Worm (Caenorhabditis elegans): Measurements from ENCODE around the gene T11F9.14.

The T11F9.14 gene

DNA sequence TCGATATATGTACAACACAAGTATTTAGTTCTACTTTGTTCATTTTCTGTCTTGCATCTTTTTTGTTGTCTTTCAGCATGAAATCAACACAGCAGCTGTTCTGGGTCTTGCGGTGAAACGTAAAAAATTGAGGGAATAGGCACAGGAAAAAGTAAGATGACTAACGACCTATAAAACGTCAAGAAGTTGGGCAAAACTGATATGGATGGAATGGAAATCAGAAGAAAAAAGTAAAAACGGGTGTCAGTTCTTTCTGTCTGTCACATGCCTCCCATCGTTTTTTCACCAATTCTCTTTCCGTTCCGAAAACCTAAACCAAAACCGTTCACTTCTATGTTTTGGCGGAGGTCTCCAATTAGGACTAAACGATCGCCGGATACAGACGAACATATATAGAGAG, 20.3 kb upstream of the T11F9.14 start:
- no peak for TF ChIP-seq pha-2 (tag; optimal IDR thresholded peaks at IDR 0.05)
- TF ChIP-seq syd-9 (tag; optimal IDR thresholded peaks at IDR 0.05), result no peak
- no peak for TF ChIP-seq gmeb-2 (tag; optimal IDR thresholded peaks at IDR 0.05)
- no peak for TF ChIP-seq hlh-13 (GFP tag; optimal IDR thresholded peaks at IDR 0.05)
- no peak for TF ChIP-seq dmd-4 (tag; optimal IDR thresholded peaks at IDR 0.05; ENCODE audit: borderline replicate concordance)
- TF ChIP-seq sdc-2 (tag; optimal IDR thresholded peaks at IDR 0.05), result no peak
- TF ChIP-seq ceh-6 (GFP tag; optimal IDR thresholded peaks at IDR 0.05), result no peak
- TF ChIP-seq mec-3 (tag; optimal IDR thresholded peaks at IDR 0.05; ENCODE audit: borderline replicate concordance), result no peak
- TF ChIP-seq pat-9 (tag; optimal IDR thresholded peaks at IDR 0.05), result no peak
- no peak for TF ChIP-seq dve-1 (tag; optimal IDR thresholded peaks at IDR 0.05)
- TF ChIP-seq ceh-2 (tag; optimal IDR thresholded peaks at IDR 0.05), result no peak
- TF ChIP-seq fax-1 (tag; optimal IDR thresholded peaks at IDR 0.05), result no peak
- no peak for TF ChIP-seq ceh-22 (tag; optimal IDR thresholded peaks at IDR 0.05)
- TF ChIP-seq eyg-1 (tag; optimal IDR thresholded peaks at IDR 0.05), result no peak
- TF ChIP-seq nhr-11 (tag; optimal IDR thresholded peaks at IDR 0.05), result no peak

ce11 chrV:11499786-11500185, 19.2 kb upstream of the T11F9.14 start:
- TF ChIP-seq fkh-6 (tag; optimal IDR thresholded peaks at IDR 0.05) (no peak), sox-4 (tag; optimal IDR thresholded peaks at IDR 0.05) (no peak), dmd-4 (tag; optimal IDR thresholded peaks at IDR 0.05; ENCODE audit: borderline replicate concordance) (no peak), lim-6 (tag; optimal IDR thresholded peaks at IDR 0.05) (no peak), npax-4 (tag; optimal IDR thresholded peaks at IDR 0.05) (no peak), ttx-3 (tag; optimal IDR thresholded peaks at IDR 0.05) (no peak), ceh-19 (GFP tag; optimal IDR thresholded peaks at IDR 0.05) (no peak), eyg-1 (tag; optimal IDR thresholded peaks at IDR 0.05) (no peak), ets-4 (tag; optimal IDR thresholded peaks at IDR 0.05) (no peak), K02D7.2 (tag; optimal IDR thresholded peaks at IDR 0.05) (no peak)

DNA sequence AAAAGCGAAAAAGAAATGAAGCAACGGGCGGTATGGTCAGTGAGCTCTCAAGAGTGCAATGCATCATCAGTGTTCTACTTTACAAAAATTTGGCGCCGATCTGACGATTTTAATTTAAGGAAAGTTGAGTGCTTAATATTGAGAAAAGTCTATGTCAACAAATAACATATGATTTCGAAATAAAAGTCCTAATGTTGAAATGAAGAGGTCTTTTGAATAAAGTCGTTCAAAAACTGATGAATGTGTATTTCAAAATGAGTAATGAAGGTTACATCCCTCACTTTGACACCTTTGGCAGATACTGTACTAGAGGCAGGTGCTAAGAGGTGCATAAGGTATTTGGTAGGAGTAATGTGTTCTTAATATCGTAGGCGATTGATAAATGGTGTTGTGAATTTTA, 16.8 kb upstream of the T11F9.14 start:
- no peak for TF ChIP-seq ceh-22 (tag; optimal IDR thresholded peaks at IDR 0.05)
- no peak for TF ChIP-seq sox-2 (GFP tag; IDR thresholded peaks at IDR 0.05)
- no peak for TF ChIP-seq sox-4 (tag; optimal IDR thresholded peaks at IDR 0.05)
- TF ChIP-seq sdc-2 (tag; optimal IDR thresholded peaks at IDR 0.05), result no peak
- TF ChIP-seq dve-1 (tag; optimal IDR thresholded peaks at IDR 0.05), result no peak
- TF ChIP-seq pat-9 (tag; optimal IDR thresholded peaks at IDR 0.05), result no peak
- TF ChIP-seq ztf-16 (tag; optimal IDR thresholded peaks at IDR 0.05), result no peak

- TF ChIP-seq che-1 (tag; optimal IDR thresholded peaks at IDR 0.05) (no peak), hlh-30 (tag; optimal IDR thresholded peaks at IDR 0.05; ENCODE audit: insufficient read depth) (no peak), hlh-15 (tag; optimal IDR thresholded peaks at IDR 0.05) (no peak), ahr-1 (tag; optimal IDR thresholded peaks at IDR 0.05) (no peak), elt-4 (tag; optimal IDR thresholded peaks at IDR 0.05) (no peak), C38D4.7 (GFP tag; optimal IDR thresholded peaks at IDR 0.05) (no peak), ref-2 (tag; optimal IDR thresholded peaks at IDR 0.05) (no peak), ceh-6 (GFP tag; optimal IDR thresholded peaks at IDR 0.05) (no peak), hlh-8 (tag; optimal IDR thresholded peaks at IDR 0.05) (no peak), ceh-48 (tag; optimal IDR thresholded peaks at IDR 0.05) (no peak), pros-1 (tag; optimal IDR thresholded peaks at IDR 0.05) (no peak), syd-9 (tag; optimal IDR thresholded peaks at IDR 0.05) (no peak), sox-2 (GFP tag; IDR thresholded peaks at IDR 0.05) (no peak), odd-2 (tag; optimal IDR thresholded peaks at IDR 0.05) (no peak), pag-3 (tag; optimal IDR thresholded peaks at IDR 0.05; ENCODE audit: borderline replicate concordance) (no peak), eyg-1 (tag; optimal IDR thresholded peaks at IDR 0.05) (no peak)
Measured at ce11 chrV:11496283-11496682, 15.6 kb upstream of the T11F9.14 start, which contains the start of gene htrl-1. Gene htrl-1 (minus strand): TSS chrV:11496383.
